Fruit fly (Drosophila melanogaster) whole organism, embryonic: ENCODE measurements around the gene ball.

Experiments
- BEAF-32 ChIP-seq: fragments of 200-800 bp; sonication (Bioruptor generic); optimal IDR thresholded peaks from 3 replicates; lab custom pipeline; 2017; ENCODE audit warnings: missing biosample characterization, missing genetic modification characterization, mild to moderate bottlenecking, moderate library complexity, missing genetic modification reagents
- CG17912 ChIP-seq: fragments of 200-800 bp; sonication (Bioruptor generic); optimal IDR thresholded peaks from 2 replicates; lab custom pipeline; 2018; ENCODE audit warnings: missing biosample characterization, mild to moderate bottlenecking, missing genetic modification characterization
- CG8290 ChIP-seq, 3 experiments: fragments of 200-800 bp; sonication (Bioruptor generic); optimal IDR thresholded peaks; 2 replicates each; lab custom pipeline; 2016 to 2019; ENCODE audit warnings: missing biosample characterization in 3 of 3, missing genetic modification characterization in 3 of 3, mild to moderate bottlenecking in 2 of 3, moderate library complexity in 1 of 3
- Dfd ChIP-seq, 2 experiments: fragments of >200 bp; optimal IDR thresholded peaks; 2 replicates each; lab custom pipeline; 2017; ENCODE audit warnings: missing biosample characterization in 2 of 2, missing genetic modification characterization in 2 of 2
- HLH54F ChIP-seq: fragments of 200-800 bp; sonication (Bioruptor generic); optimal IDR thresholded peaks from 3 replicates; lab custom pipeline; 2016; ENCODE audit warnings: missing biosample characterization, missing genetic modification characterization
- Sin3A ChIP-seq: fragments of >200 bp; optimal IDR thresholded peaks from 2 replicates; lab custom pipeline; 2018
- aop ChIP-seq: fragments of 200-800 bp; sonication (Bioruptor generic); IDR thresholded peaks from 2 replicates; pipeline ENCODE4 v1.3.6; 2022; ENCODE audit warnings: missing biosample characterization, missing genetic modification characterization
- bsh ChIP-seq, 2 experiments: fragments of 200-800 bp; sonication (Bioruptor generic); optimal IDR thresholded peaks; 2 replicates each; lab custom pipeline; 2017 to 2018; ENCODE audit warnings: mild to moderate bottlenecking in 2 of 2, missing biosample characterization in 2 of 2, missing genetic modification characterization in 2 of 2, moderate library complexity in 1 of 2
- fd96Cb ChIP-seq: fragments of 200-800 bp; sonication (Bioruptor generic); optimal IDR thresholded peaks from 2 replicates; lab custom pipeline; 2018; ENCODE audit warnings: missing biosample characterization, mild to moderate bottlenecking, missing genetic modification characterization, moderate library complexity
- jing ChIP-seq: fragments of 200-800 bp; sonication (Bioruptor generic); optimal IDR thresholded peaks from 2 replicates; lab custom pipeline; 2018; ENCODE audit warnings: missing biosample characterization, mild to moderate bottlenecking, missing genetic modification characterization
- odd ChIP-seq: fragments of 200-800 bp; sonication (Bioruptor generic); optimal IDR thresholded peaks from 2 replicates; lab custom pipeline; 2017; ENCODE audit warnings: missing biosample characterization, mild to moderate bottlenecking, missing genetic modification characterization
- tio ChIP-seq: fragments of 200-800 bp; sonication (Bioruptor generic); optimal IDR thresholded peaks from 2 replicates; lab custom pipeline; 2017; ENCODE audit warnings: missing biosample characterization, missing genetic modification characterization, inconsistent platforms
- vvl ChIP-seq: fragments of 200-800 bp; sonication (Bioruptor generic); IDR thresholded peaks from 2 replicates; pipeline ENCODE4 v1.3.6; 2022; ENCODE audit warnings: missing biosample characterization, missing genetic modification characterization

- TF ChIP-seq fd96Cb (tag; lab: Kevin White, UChicago) (peak; percentile 25), bsh (GFP tag; optimal IDR thresholded peaks at IDR 0.05; lab: Kevin White, UChicago) (peak; percentile 18 to 56), aop (no peak), Dfd (GFP tag; optimal IDR thresholded peaks at IDR 0.05; lab: Kevin White, UChicago) (no peak), tio (GFP tag; lab: Kevin White, UChicago) (peak; percentile 12), jing (GFP tag; lab: Kevin White, UChicago) (no peak), CG8290 (GFP tag; optimal IDR thresholded peaks at IDR 0.05; lab: Kevin White, UChicago) (no peak), CG8290 (tag; optimal IDR thresholded peaks at IDR 0.05; lab: Kevin White, UChicago) (peak in 1 of 2 experiments; percentile 49), vvl (GFP tag; lab: Robert Waterston, UW) (peak; percentile 49), CG17912 (GFP tag; lab: Kevin White, UChicago) (no peak), HLH54F (GFP tag; lab: Kevin White, UChicago) (no peak), Sin3A (lab: Kevin White, UChicago) (no peak), BEAF-32 (GFP tag; lab: Kevin White, UChicago) (no peak), odd (GFP tag; lab: Kevin White, UChicago) (no peak)
Measured at dm6 chr3R:26821117-26821516, 45.5 kb downstream of the ball start.
